Worm (Caenorhabditis elegans) whole organism, dauer: ENCODE data around the gene F10G7.12.
"Not testable (repeated sequence)": the region's sequence is repeated elsewhere in the genome, so short reads cannot be mapped to it uniquely, and the experiment has no call there.

Source experiments
- unc-62 ChIP-seq: sonication (generic microtip); optimal IDR thresholded peaks from 2 replicates; lab custom pipeline; 2017; ENCODE audit warnings: missing biosample characterization, missing genetic modification reagents, missing genetic modification characterization

F10G7.12 gene

ce11 chrII:4677916-4678315 lies 11.7 kb upstream of the F10G7.12 start, which contains the start of gene T05A7.1:
Gene T05A7.1, plus strand, starts transcription at chrII:4678216.
- no peak for TF ChIP-seq unc-62 (GFP tag; lab: Kevin White, UChicago)

- TF ChIP-seq unc-62 (GFP tag; lab: Kevin White, UChicago), result no peak
Measured at ce11 chrII:4681391-4681790, 8.2 kb upstream of the F10G7.12 start, which contains the start of gene T05A7.7. Gene T05A7.7, minus strand, starts transcription at chrII:4681491.

- no peak for TF ChIP-seq unc-62 (GFP tag; lab: Kevin White, UChicago)
Measured at ce11 chrII:4683693-4684092, 5.9 kb upstream of the F10G7.12 start, which contains the start of gene sre-40. Gene sre-40, minus strand, starts transcription at chrII:4683793.

ce11 chrII:4684852-4685251 lies 4.7 kb upstream of the F10G7.12 start:
- no peak for TF ChIP-seq unc-62 (GFP tag; lab: Kevin White, UChicago)

ce11 chrII:4686941-4687340 lies 2.6 kb upstream of the F10G7.12 start, which contains the start of gene sre-39:
Gene sre-39, plus strand, starts transcription at chrII:4687241.
- TF ChIP-seq unc-62 (GFP tag; lab: Kevin White, UChicago), result no peak

ce11 chrII:4693129-4693528 lies 3.6 kb downstream of the F10G7.12 start, which contains the start of gene F10G7.5:
Gene F10G7.5, plus strand, starts transcription at chrII:4693414.
- TF ChIP-seq unc-62 (GFP tag; lab: Kevin White, UChicago), result no peak

- no peak for TF ChIP-seq unc-62 (GFP tag; lab: Kevin White, UChicago)
Measured at ce11 chrII:4696055-4696454, 6.5 kb downstream of the F10G7.12 start.

- no peak for TF ChIP-seq unc-62 (GFP tag; lab: Kevin White, UChicago)
Measured at ce11 chrII:4698266-4698771, 8.7 kb downstream of the F10G7.12 start, which contains the start of the genes rpn-5 and scc-1. Gene rpn-5, minus strand, starts transcription at chrII:4698427. Gene scc-1, plus strand, starts transcription at chrII:4698721.

- not testable (repeated sequence) for TF ChIP-seq unc-62 (GFP tag; lab: Kevin White, UChicago)
Measured at ce11 chrII:4701482-4702119, 12.0 kb downstream of the F10G7.12 start, which contains the start of gene unc-85. Gene unc-85, plus strand, starts transcription at chrII:4702069.

ce11 chrII:4703011-4703410 lies 13.4 kb downstream of the F10G7.12 start:
- TF ChIP-seq unc-62 (GFP tag; lab: Kevin White, UChicago), result no peak

ce11 chrII:4706359-4706871 lies 16.8 kb downstream of the F10G7.12 start, which contains the start of the genes F10G7.9 and tsn-1:
Gene F10G7.9, minus strand, starts transcription at chrII:4706485.
Gene tsn-1, plus strand, starts transcription at chrII:4706821.
- TF ChIP-seq unc-62 (GFP tag; lab: Kevin White, UChicago), result no peak

- TF ChIP-seq unc-62 (GFP tag; lab: Kevin White, UChicago), result no peak
Measured at ce11 chrII:4710120-4710519, 20.5 kb downstream of the F10G7.12 start, which contains the start of gene tag-151. Gene tag-151, plus strand, starts transcription at chrII:4710277.

- no peak for TF ChIP-seq unc-62 (GFP tag; lab: Kevin White, UChicago)
Measured at ce11 chrII:4710813-4711212, 21.2 kb downstream of the F10G7.12 start.

ce11 chrII:4715676-4716075 lies 26.1 kb downstream of the F10G7.12 start, which contains the start of gene F41C3.8:
Gene F41C3.8, plus strand, starts transcription at chrII:4716046.
- no peak for TF ChIP-seq unc-62 (GFP tag; lab: Kevin White, UChicago)

- no peak for TF ChIP-seq unc-62 (GFP tag; lab: Kevin White, UChicago)
Measured at ce11 chrII:4726120-4726519, 36.5 kb downstream of the F10G7.12 start, which contains the start of gene F10G7.10. Gene F10G7.10, minus strand, starts transcription at chrII:4726264.

- no peak for TF ChIP-seq unc-62 (GFP tag; lab: Kevin White, UChicago)
Measured at ce11 chrII:4726750-4727384, 37.3 kb downstream of the F10G7.12 start.
